Fruit fly (Drosophila melanogaster): ENCODE data around the gene CG4842.

The CG4842 gene

DNA sequence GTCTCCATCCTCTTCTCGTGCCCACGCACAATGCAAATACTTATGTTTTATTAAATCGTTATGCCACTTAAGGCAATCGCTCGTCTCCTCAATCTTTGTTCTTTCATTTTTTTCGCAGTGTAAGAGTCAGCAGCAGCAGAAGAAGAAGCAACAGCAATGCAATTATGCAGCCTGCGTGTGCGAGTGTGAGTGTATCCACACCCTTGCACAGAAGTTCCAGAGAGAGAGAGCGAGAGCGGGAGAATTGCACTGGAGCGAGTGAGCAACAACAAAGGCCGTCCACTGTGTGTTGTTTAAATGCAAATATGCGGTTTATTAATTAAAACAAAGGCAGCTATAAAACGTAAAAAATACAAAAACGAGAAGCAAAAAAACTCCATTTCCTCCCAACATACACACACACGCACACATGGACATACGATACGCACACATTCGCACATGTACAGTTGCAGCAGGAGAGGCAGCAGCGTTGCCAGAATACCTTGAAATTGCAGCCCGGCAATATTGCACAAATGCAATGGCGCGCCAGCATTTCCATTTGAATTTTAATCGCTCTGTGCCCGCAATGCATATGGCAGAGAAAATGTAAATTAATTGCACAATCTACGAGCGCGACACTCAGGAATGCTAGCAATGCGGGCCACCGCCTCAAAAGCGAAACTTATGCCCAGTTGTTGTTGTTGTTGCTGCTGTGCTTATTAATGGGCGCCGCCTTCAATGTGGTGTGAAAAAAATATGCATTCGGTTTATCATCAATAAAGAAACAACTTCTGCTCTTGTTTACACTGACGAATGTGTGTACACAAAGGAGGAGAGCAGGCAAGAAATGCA lies 40.6 kb downstream of the CG4842 start (continued):
- no peak for TF ChIP-seq sc (optimal IDR thresholded peaks at IDR 0.05)
- peak; percentile 28 for TF ChIP-seq sc (GFP tag; optimal IDR thresholded peaks at IDR 0.05)
- TF ChIP-seq CG14710 (tag; optimal IDR thresholded peaks at IDR 0.05): peak; percentile 89
- TF ChIP-seq sd (tag; optimal IDR thresholded peaks at IDR 0.05): peak; percentile 97
- peak; percentile 32 for TF ChIP-seq CG2116 (GFP tag; optimal IDR thresholded peaks at IDR 0.05)
- TF ChIP-seq slou (GFP tag; optimal IDR thresholded peaks at IDR 0.05): no peak
- no peak for TF ChIP-seq Dek (tag; optimal IDR thresholded peaks at IDR 0.05)
- peak; percentile 19 for TF ChIP-seq repo (GFP tag; optimal IDR thresholded peaks at IDR 0.05)
- TF ChIP-seq D19A (tag; optimal IDR thresholded peaks at IDR 0.05): peak; percentile 25
- TF ChIP-seq dan (GFP tag; IDR thresholded peaks at IDR 0.05): no peak
- TF ChIP-seq Awh (GFP tag; IDR thresholded peaks at IDR 0.05): peak; percentile 48; the same call in 1 of the 2 replicates
- peak; percentile 37 for TF ChIP-seq dm (GFP tag; optimal IDR thresholded peaks at IDR 0.05)
- peak; percentile 10 for TF ChIP-seq cato (GFP tag; optimal IDR thresholded peaks at IDR 0.05; ENCODE audit: borderline replicate concordance)
- peak; percentile 29 to 62 for TF ChIP-seq chif (GFP tag; optimal IDR thresholded peaks at IDR 0.05)
- 0 out of 2 replicates have a peak, but pooled peaks have one; percentile 23 for TF ChIP-seq CG31441 (GFP tag; IDR thresholded peaks at IDR 0.05)
- peak; percentile 4 to 48 for TF ChIP-seq Pdp1 (GFP tag; optimal IDR thresholded peaks at IDR 0.05)
- 0 out of 2 replicates have a peak, but pooled peaks have one; percentile 27 for TF ChIP-seq CG17328 (GFP tag; IDR thresholded peaks at IDR 0.05)
- TF ChIP-seq CG3407 (GFP tag; optimal IDR thresholded peaks at IDR 0.05): peak; percentile 72
- no peak for TF ChIP-seq Nf-YA (GFP tag; IDR thresholded peaks at IDR 0.05)
- TF ChIP-seq CG17186 (GFP tag; optimal IDR thresholded peaks at IDR 0.05): no peak
- TF ChIP-seq ash1 (GFP tag; optimal IDR thresholded peaks at IDR 0.05): no peak
- TF ChIP-seq CG4707 (GFP tag; optimal IDR thresholded peaks at IDR 0.05): peak; percentile 5
- TF ChIP-seq CG1603 (tag; optimal IDR thresholded peaks at IDR 0.05): peak; percentile 48
- peak; percentile 60 for TF ChIP-seq gsb-n (tag; optimal IDR thresholded peaks at IDR 0.05)
- no peak for TF ChIP-seq h (optimal IDR thresholded peaks at IDR 0.05)
- TF ChIP-seq CG17612 (GFP tag; IDR thresholded peaks at IDR 0.05): no peak
- no peak for TF ChIP-seq CG30403 (GFP tag; optimal IDR thresholded peaks at IDR 0.05)
- TF ChIP-seq Mes4 (GFP tag; optimal IDR thresholded peaks at IDR 0.05): peak; percentile 46
- no peak for TF ChIP-seq CG15269 (tag; optimal IDR thresholded peaks at IDR 0.05)
- TF ChIP-seq stc (GFP tag; IDR thresholded peaks at IDR 0.05): no peak
- TF ChIP-seq CG8281 (tag; optimal IDR thresholded peaks at IDR 0.05): peak; percentile 29
- no peak for TF ChIP-seq sima (GFP tag; optimal IDR thresholded peaks at IDR 0.05)
- TF ChIP-seq Sox100B (GFP tag; optimal IDR thresholded peaks at IDR 0.05): peak; percentile 18
- peak; percentile 73 for TF ChIP-seq CG10209 (GFP tag; optimal IDR thresholded peaks at IDR 0.05)
- TF ChIP-seq CG17361 (GFP tag; IDR thresholded peaks at IDR 0.05): no peak; the same call in 2 of the 3 replicates
- no peak for TF ChIP-seq CG6175 (GFP tag; IDR thresholded peaks at IDR 0.05)
- TF ChIP-seq Abd-B (GFP tag; optimal IDR thresholded peaks at IDR 0.05): no peak
- TF ChIP-seq rib (GFP tag; IDR thresholded peaks at IDR 0.05): 0 out of 2 replicates have a peak, but pooled peaks have one; percentile 10
- peak; percentile 88 for TF ChIP-seq Kr (GFP tag; optimal IDR thresholded peaks at IDR 0.05)
- no peak for TF ChIP-seq danr (GFP tag; IDR thresholded peaks at IDR 0.05)
- no peak for TF ChIP-seq Blimp-1 (GFP tag; optimal IDR thresholded peaks at IDR 0.05)
- no peak for TF ChIP-seq E2f1 (GFP tag; IDR thresholded peaks at IDR 0.05)
- TF ChIP-seq CG6689 (GFP tag; IDR thresholded peaks at IDR 0.05): no peak
- peak; percentile 32 for TF ChIP-seq YL-1 (GFP tag; optimal IDR thresholded peaks at IDR 0.05)
- TF ChIP-seq Bteb2 (GFP tag; optimal IDR thresholded peaks at IDR 0.05): no peak
- peak; percentile 75; the same call in 2 of the 3 replicates for TF ChIP-seq zfh1 (GFP tag; IDR thresholded peaks at IDR 0.05)
- TF ChIP-seq CG11723 (GFP tag; optimal IDR thresholded peaks at IDR 0.05): peak; percentile 35
- no peak for TF ChIP-seq Doc2 (GFP tag; IDR thresholded peaks at IDR 0.05)
- peak; percentile 74 for TF ChIP-seq CG1233 (GFP tag; optimal IDR thresholded peaks at IDR 0.05)
- peak; percentile 41; the same call in 1 of the 2 replicates for TF ChIP-seq ara (GFP tag; IDR thresholded peaks at IDR 0.05)

All from whole organism, embryonic.